Worm (Caenorhabditis elegans): ENCODE results near the gene R102.3.
"Not testable (repeated sequence)": the region's sequence is repeated elsewhere in the genome, so short reads cannot be mapped to it uniquely, and the experiment has no call there.

Gene R102.3

ce11 chrIV:10688972-10689567 lies at the start of gene R102.3:
R102.3 (plus strand) TSS chrIV:10689517.
- TF ChIP-seq sox-4 (tag; optimal IDR thresholded peaks at IDR 0.05) (no peak), sox-2 (GFP tag; IDR thresholded peaks at IDR 0.05) (no peak), dmd-4 (tag; optimal IDR thresholded peaks at IDR 0.05; ENCODE audit: borderline replicate concordance) (no peak), unc-42 (tag; optimal IDR thresholded peaks at IDR 0.05) (no peak), syd-9 (tag; optimal IDR thresholded peaks at IDR 0.05) (no peak), ceh-19 (GFP tag; optimal IDR thresholded peaks at IDR 0.05) (no peak), pag-3 (tag; optimal IDR thresholded peaks at IDR 0.05; ENCODE audit: borderline replicate concordance) (no peak), ceh-24 (tag; optimal IDR thresholded peaks at IDR 0.05) (no peak), lin-11 (tag; optimal IDR thresholded peaks at IDR 0.05) (no peak), nhr-11 (tag; optimal IDR thresholded peaks at IDR 0.05) (no peak), pros-1 (tag; optimal IDR thresholded peaks at IDR 0.05) (no peak), unc-3 (GFP tag; conservative IDR thresholded peaks at IDR 0.05) (no peak), unc-3 (tag; optimal IDR thresholded peaks at IDR 0.05) (no peak)

- not testable (repeated sequence) for TF ChIP-seq Y22D7AL.16 (tag; optimal IDR thresholded peaks at IDR 0.05); elt-2 (tag; optimal IDR thresholded peaks at IDR 0.05); unc-3 (GFP tag; conservative IDR thresholded peaks at IDR 0.05); unc-3 (tag; optimal IDR thresholded peaks at IDR 0.05)
These were observed 35.3 kb upstream of the R102.3 start, which contains the start of gene glb-19 for ce11 chrIV:10654047-10654446. glb-19 (minus strand) TSS chrIV:10654147.

DNA sequence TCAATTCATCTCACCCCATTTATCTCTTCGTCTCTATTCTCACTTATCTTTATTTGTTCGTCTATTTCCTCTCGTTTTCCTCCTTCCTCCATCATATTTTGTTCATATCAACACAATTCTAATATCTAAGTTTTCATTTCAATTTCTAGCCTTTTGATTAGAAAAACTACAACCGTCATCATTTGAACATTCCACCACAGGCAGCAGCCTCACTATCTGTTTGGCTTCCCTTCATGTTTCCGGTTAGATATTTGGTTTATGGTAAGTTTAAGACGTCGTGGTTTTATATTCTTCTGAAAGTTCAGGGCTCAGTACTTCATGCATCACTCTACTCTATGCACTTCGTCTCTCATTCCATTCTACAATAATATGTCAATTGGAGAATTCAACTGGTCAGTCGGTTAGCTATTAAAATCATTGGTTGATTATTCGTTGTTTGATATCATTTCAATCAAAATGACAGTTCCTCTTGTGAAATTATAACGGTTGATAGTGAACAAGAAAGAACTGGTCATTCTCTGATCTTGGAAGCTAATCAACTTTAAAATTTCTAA lies 32.5 kb upstream of the R102.3 start, which contains the start of gene K08C7.1:
Gene K08C7.1, plus strand, starts transcription at position 43 of the 554 bp plus-strand sequence.
- TF ChIP-seq sox-4 (tag; optimal IDR thresholded peaks at IDR 0.05) (no peak), ceh-45 (GFP tag; IDR thresholded peaks at IDR 0.05) (no peak), fkh-6 (tag; optimal IDR thresholded peaks at IDR 0.05) (no peak), elt-2 (tag; optimal IDR thresholded peaks at IDR 0.05) (no peak), sox-2 (GFP tag; IDR thresholded peaks at IDR 0.05) (no peak), ttx-3 (tag; optimal IDR thresholded peaks at IDR 0.05) (no peak), ceh-14 (tag; optimal IDR thresholded peaks at IDR 0.05) (no peak), unc-86 (tag; optimal IDR thresholded peaks at IDR 0.05) (no peak), eyg-1 (tag; optimal IDR thresholded peaks at IDR 0.05) (no peak), sdc-2 (tag; optimal IDR thresholded peaks at IDR 0.05) (no peak), nhr-232 (tag; optimal IDR thresholded peaks at IDR 0.05) (no peak), mec-3 (tag; optimal IDR thresholded peaks at IDR 0.05; ENCODE audit: borderline replicate concordance) (no peak), che-1 (tag; optimal IDR thresholded peaks at IDR 0.05) (no peak), hlh-15 (tag; optimal IDR thresholded peaks at IDR 0.05) (no peak)

DNA sequence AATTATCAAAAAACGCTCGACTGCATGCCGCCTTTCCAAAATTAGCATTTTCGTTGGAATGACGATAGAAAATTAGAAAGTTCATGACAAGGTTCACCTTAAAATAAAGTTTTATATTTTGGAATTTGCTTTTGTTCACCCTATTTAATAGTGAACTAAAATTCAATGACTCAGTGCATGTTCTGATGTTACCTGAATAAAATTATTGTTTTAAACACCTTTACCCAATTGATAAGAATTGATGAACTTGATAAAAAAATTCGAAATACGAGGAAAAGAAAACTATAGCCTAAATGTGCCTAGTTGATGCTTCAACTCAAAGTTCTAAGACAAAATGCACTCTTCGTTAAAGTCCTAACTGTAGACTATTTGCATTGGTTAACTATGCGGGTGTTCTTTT lies 28.2 kb upstream of the R102.3 start:
- no peak for TF ChIP-seq ets-4 (tag; optimal IDR thresholded peaks at IDR 0.05)
- TF ChIP-seq ahr-1 (tag; optimal IDR thresholded peaks at IDR 0.05): no peak
- TF ChIP-seq K09A11.1 (tag; optimal IDR thresholded peaks at IDR 0.05; ENCODE audit: insufficient read depth): no peak
- no peak for TF ChIP-seq ceh-2 (tag; optimal IDR thresholded peaks at IDR 0.05)
- TF ChIP-seq ceh-9 (tag; optimal IDR thresholded peaks at IDR 0.05): no peak
- TF ChIP-seq syd-9 (tag; optimal IDR thresholded peaks at IDR 0.05): no peak
- TF ChIP-seq ceh-31 (tag; optimal IDR thresholded peaks at IDR 0.05): no peak
- TF ChIP-seq pha-4 (tag; optimal IDR thresholded peaks at IDR 0.05): no peak
- no peak for TF ChIP-seq sdc-2 (tag; optimal IDR thresholded peaks at IDR 0.05)
- TF ChIP-seq hlh-30 (tag; optimal IDR thresholded peaks at IDR 0.05; ENCODE audit: insufficient read depth): no peak
- TF ChIP-seq C38D4.7 (GFP tag; optimal IDR thresholded peaks at IDR 0.05): no peak
- no peak for TF ChIP-seq hlh-15 (tag; optimal IDR thresholded peaks at IDR 0.05)
- no peak for TF ChIP-seq ceh-30 (tag; optimal IDR thresholded peaks at IDR 0.05)
- TF ChIP-seq odd-2 (tag; optimal IDR thresholded peaks at IDR 0.05): no peak
- TF ChIP-seq ceh-19 (GFP tag; optimal IDR thresholded peaks at IDR 0.05): no peak
- no peak for TF ChIP-seq tbx-2 (tag; optimal IDR thresholded peaks at IDR 0.05)
- no peak for TF ChIP-seq pqm-1 (tag; optimal IDR thresholded peaks at IDR 0.05)
- no peak for TF ChIP-seq hlh-13 (GFP tag; optimal IDR thresholded peaks at IDR 0.05)

Data from whole organism, late embryonic.